Fruit fly (Drosophila melanogaster) S2 (cell line): Measurements from ENCODE around the gene D19B.

Experiments
- CG8478 ChIP-seq: fragments of >200 bp; optimal IDR thresholded peaks from 2 replicates; lab custom pipeline; 2018
- CTCF ChIP-seq, 2 experiments: fragments of >200 bp; optimal IDR thresholded peaks; 2 replicates each; lab custom pipeline; 2018

DNA sequence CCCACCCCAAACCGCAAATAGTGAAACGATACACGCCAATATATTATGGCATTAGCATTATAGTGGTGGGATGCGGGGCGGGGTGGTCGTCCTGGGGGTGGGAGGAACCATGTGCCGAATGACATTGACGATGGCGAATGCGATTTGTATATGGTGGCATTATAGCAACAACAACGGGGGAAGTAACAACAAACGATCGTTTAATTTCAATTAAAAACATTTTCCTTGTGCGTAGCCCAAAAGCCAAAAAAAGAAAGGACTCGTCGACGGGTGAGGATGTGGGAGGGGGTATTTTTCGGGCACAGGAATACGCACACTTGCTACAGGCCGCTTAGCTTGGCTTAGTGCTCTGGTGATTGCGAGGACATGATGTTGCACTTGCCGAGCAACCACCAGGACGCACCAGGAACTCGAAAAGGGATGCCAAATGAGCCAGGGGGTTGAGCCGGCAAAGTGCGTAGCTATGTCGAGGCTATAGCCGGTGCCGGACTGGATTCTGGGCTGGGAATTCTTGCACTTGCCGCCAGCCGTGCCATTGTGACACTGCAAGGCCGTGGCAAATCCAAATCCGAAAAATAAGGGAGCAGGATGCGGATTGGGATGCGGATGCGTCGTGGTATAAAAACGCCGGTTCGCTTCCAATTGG is 22.1 kb downstream of the D19B start, which contains the start of gene Prdm13:
- TF ChIP-seq CG8478 (lab: Kevin White, UChicago) (no peak), CTCF (optimal IDR thresholded peaks at IDR 0.05; lab: Kevin White, UChicago) (no peak)
